Worm (Caenorhabditis elegans) whole organism, L3 larva: ENCODE data around the gene cah-4.
A peak's percentile ranks its signal among the peaks of the same experiment; 100 is the strongest.

Experiments
- R02D3.7 ChIP-seq: fragments of 150-350 bp; optimal IDR thresholded peaks from 2 replicates; lab custom pipeline; 2014; ENCODE audit warnings: missing biosample characterization, missing genetic modification characterization
- ZK546.5 ChIP-seq: sonication (generic microtip); optimal IDR thresholded peaks from 2 replicates; lab custom pipeline; 2017; ENCODE audit warnings: missing biosample characterization, missing genetic modification characterization
- aly-2 ChIP-seq: fragments of 150-350 bp; optimal IDR thresholded peaks from 2 replicates; lab custom pipeline; 2014; ENCODE audit warnings: missing biosample characterization, missing genetic modification characterization
- ama-1 ChIP-seq: fragments of 150-350 bp; optimal IDR thresholded peaks from 2 replicates; lab custom pipeline; 2018
- ceh-16 ChIP-seq: sonication (generic microtip); optimal IDR thresholded peaks from 2 replicates; lab custom pipeline; 2017; ENCODE audit warnings: missing biosample characterization, missing genetic modification characterization
- ceh-28 ChIP-seq: fragments of 150-350 bp; optimal IDR thresholded peaks from 2 replicates; lab custom pipeline; 2014; ENCODE audit warnings: missing biosample characterization, missing genetic modification reagents, missing genetic modification characterization
- ceh-82 ChIP-seq: fragments of 150-350 bp; optimal IDR thresholded peaks from 2 replicates; lab custom pipeline; 2014; ENCODE audit warnings: missing biosample characterization, missing genetic modification characterization
- ceh-9 ChIP-seq: sonication (generic microtip); optimal IDR thresholded peaks from 2 replicates; lab custom pipeline; 2018; ENCODE audit warnings: missing biosample characterization, missing genetic modification characterization
- egl-27 ChIP-seq: sonication (generic microtip); optimal IDR thresholded peaks from 4 replicates; lab custom pipeline; 2017; ENCODE audit warnings: missing biosample characterization, missing genetic modification reagents, missing genetic modification characterization
- elt-1 ChIP-seq: fragments of 150-350 bp; optimal IDR thresholded peaks from 2 replicates; lab custom pipeline; 2014; ENCODE audit warnings: missing biosample characterization, missing genetic modification characterization
- elt-2 ChIP-seq: sonication (generic microtip); optimal IDR thresholded peaks from 2 replicates; lab custom pipeline; 2016; ENCODE audit warnings: missing genetic modification reagents, mild to moderate bottlenecking, missing genetic modification characterization, missing compliant biosample characterization
- elt-3 ChIP-seq, 3 experiments: fragments of 150-350 bp in 1 of 3; sonication (generic microtip) in 2 of 3; optimal IDR thresholded peaks; 2 replicates in 2 of 3; 4 replicates in 1 of 3; lab custom pipeline; 2014 to 2017; ENCODE audit warnings: missing biosample characterization in 3 of 3, missing genetic modification characterization in 3 of 3
- eor-1 ChIP-seq, 2 experiments: fragments of 150-350 bp; optimal IDR thresholded peaks; 2 replicates each; lab custom pipeline; 2014 to 2018; ENCODE audit warnings: missing biosample characterization in 2 of 2, missing genetic modification characterization in 2 of 2
- fkh-2 ChIP-seq: fragments of 150-350 bp; optimal IDR thresholded peaks from 2 replicates; lab custom pipeline; 2014; ENCODE audit warnings: missing biosample characterization, missing genetic modification reagents, missing genetic modification characterization
- fos-1 ChIP-seq: fragments of 150-350 bp; optimal IDR thresholded peaks from 2 replicates; lab custom pipeline; 2014; ENCODE audit warnings: missing biosample characterization, missing genetic modification characterization
- hmg-11 ChIP-seq: sonication (generic microtip); optimal IDR thresholded peaks from 2 replicates; lab custom pipeline; 2016; ENCODE audit warnings: missing genetic modification characterization, missing compliant biosample characterization
- lin-15B ChIP-seq: fragments of 150-350 bp; optimal IDR thresholded peaks from 2 replicates; lab custom pipeline; 2014; ENCODE audit warnings: missing biosample characterization, missing genetic modification characterization
- lin-39 ChIP-seq: fragments of 150-350 bp; optimal IDR thresholded peaks from 2 replicates; lab custom pipeline; 2018; ENCODE audit warnings: missing biosample characterization, missing genetic modification reagents, missing genetic modification characterization
- lsy-12 ChIP-seq: sonication (generic microtip); optimal IDR thresholded peaks from 2 replicates; lab custom pipeline; 2016; ENCODE audit warnings: mild to moderate bottlenecking, missing genetic modification characterization, missing compliant biosample characterization
- mdl-1 ChIP-seq: fragments of 150-350 bp; optimal IDR thresholded peaks from 2 replicates; lab custom pipeline; 2014; ENCODE audit warnings: missing biosample characterization, missing genetic modification characterization
- mml-1 ChIP-seq: fragments of 150-350 bp; sonication (generic microtip); optimal IDR thresholded peaks from 3 replicates; lab custom pipeline; 2014; ENCODE audit warnings: missing biosample characterization, missing genetic modification characterization
- nhr-12 ChIP-seq: fragments of 150-350 bp; optimal IDR thresholded peaks from 2 replicates; lab custom pipeline; 2014; ENCODE audit warnings: missing biosample characterization, missing genetic modification characterization
- nhr-237 ChIP-seq: fragments of 150-350 bp; optimal IDR thresholded peaks from 2 replicates; lab custom pipeline; 2014; ENCODE audit warnings: missing biosample characterization, missing genetic modification characterization
- nhr-25 ChIP-seq: sonication (generic microtip); optimal IDR thresholded peaks from 2 replicates; lab custom pipeline; 2017; ENCODE audit warnings: missing biosample characterization, missing genetic modification characterization
- nhr-28 ChIP-seq: fragments of 150-350 bp; optimal IDR thresholded peaks from 2 replicates; lab custom pipeline; 2014; ENCODE audit warnings: missing biosample characterization, missing genetic modification characterization
- nhr-43 ChIP-seq: sonication (generic microtip); optimal IDR thresholded peaks from 2 replicates; lab custom pipeline; 2016; ENCODE audit warnings: mild to moderate bottlenecking, missing genetic modification characterization, missing compliant biosample characterization; ENCODE audit not compliant: poor library complexity, severe bottlenecking
- nhr-77 ChIP-seq: fragments of 150-350 bp; optimal IDR thresholded peaks from 2 replicates; lab custom pipeline; 2014; ENCODE audit warnings: missing biosample characterization, missing genetic modification characterization
- pha-4 ChIP-seq: fragments of 150-350 bp; optimal IDR thresholded peaks from 2 replicates; lab custom pipeline; 2014; ENCODE audit warnings: missing biosample characterization, missing genetic modification reagents, missing genetic modification characterization
- pqm-1 ChIP-seq: fragments of 150-350 bp; optimal IDR thresholded peaks from 2 replicates; lab custom pipeline; 2017; ENCODE audit warnings: missing biosample characterization, missing genetic modification characterization, inconsistent platforms
- sea-2 ChIP-seq: fragments of 150-350 bp; sonication (generic microtip); optimal IDR thresholded peaks from 4 replicates; lab custom pipeline; 2014; ENCODE audit warnings: missing biosample characterization, missing genetic modification reagents, missing genetic modification characterization
- snpc-4 ChIP-seq: fragments of 150-350 bp; optimal IDR thresholded peaks from 2 replicates; lab custom pipeline; 2014; ENCODE audit warnings: missing biosample characterization, missing genetic modification characterization
- tbx-2 ChIP-seq: sonication (generic microtip); optimal IDR thresholded peaks from 2 replicates; lab custom pipeline; 2016; ENCODE audit warnings: mild to moderate bottlenecking, missing genetic modification characterization, missing compliant biosample characterization
- unc-39 ChIP-seq: sonication (generic microtip); optimal IDR thresholded peaks from 4 replicates; lab custom pipeline; 2017; ENCODE audit warnings: missing biosample characterization, missing genetic modification characterization
- zag-1 ChIP-seq: fragments of 150-350 bp; optimal IDR thresholded peaks from 2 replicates; lab custom pipeline; 2014; ENCODE audit warnings: missing biosample characterization, missing genetic modification characterization
- ztf-11 ChIP-seq: fragments of 150-350 bp; optimal IDR thresholded peaks from 2 replicates; lab custom pipeline; 2014; ENCODE audit warnings: missing biosample characterization, missing genetic modification characterization
- ztf-4 ChIP-seq: fragments of 150-350 bp; optimal IDR thresholded peaks from 2 replicates; lab custom pipeline; 2014; ENCODE audit warnings: missing biosample characterization, missing genetic modification characterization

Gene cah-4

ce11 chrX:13584725-13585371, 42.5 kb downstream of the cah-4 start, which contains the start of gene unc-84:
unc-84 (plus strand) TSS chrX:13584775.
- TF ChIP-seq nhr-12 (tag; lab: Kevin White, UChicago): no peak
- no peak for TF ChIP-seq ztf-11 (tag; lab: Kevin White, UChicago)
- TF ChIP-seq tbx-2: no peak
- TF ChIP-seq snpc-4 (tag; lab: Kevin White, UChicago): no peak
- no peak for TF ChIP-seq ZK546.5 (tag; lab: Kevin White, UChicago)
- TF ChIP-seq pha-4 (tag; lab: Kevin White, UChicago): peak; percentile 48
- TF ChIP-seq elt-2 (tag; lab: Kevin White, UChicago): peak; percentile 2
- no peak for TF ChIP-seq pqm-1 (tag; lab: Kevin White, UChicago)
- no peak for TF ChIP-seq nhr-237 (tag; lab: Kevin White, UChicago)
- TF ChIP-seq R02D3.7 (tag; lab: Kevin White, UChicago): no peak
- no peak for TF ChIP-seq aly-2 (tag; lab: Kevin White, UChicago)
- no peak for TF ChIP-seq nhr-25 (tag; lab: Kevin White, UChicago)
- TF ChIP-seq fkh-2: no peak
- peak; percentile 16 for TF ChIP-seq lin-15B (tag; lab: Kevin White, UChicago)
- TF ChIP-seq nhr-28 (tag; lab: Kevin White, UChicago): no peak

- TF ChIP-seq nhr-12 (tag; lab: Kevin White, UChicago) (no peak), ceh-9 (no peak)
Measured at ce11 chrX:13589735-13590134, 47.4 kb downstream of the cah-4 start, which contains the start of gene col-9. col-9 (plus strand) TSS chrX:13590035.

ce11 chrX:13590688-13591087, 48.3 kb downstream of the cah-4 start:
- TF ChIP-seq zag-1 (tag; lab: Kevin White, UChicago) (no peak), ceh-28 (tag; lab: Kevin White, UChicago) (no peak), mml-1 (tag; lab: Kevin White, UChicago) (no peak), hmg-11 (no peak), aly-2 (tag; lab: Kevin White, UChicago) (no peak), nhr-77 (tag; lab: Kevin White, UChicago) (no peak), lin-39 (tag; lab: Kevin White, UChicago) (no peak), ZK546.5 (tag; lab: Kevin White, UChicago) (no peak), nhr-25 (tag; lab: Kevin White, UChicago) (no peak), sea-2 (GFP tag; lab: Kevin White, UChicago) (no peak), ceh-16 (no peak), lsy-12 (tag; lab: Kevin White, UChicago) (no peak), fos-1 (tag; lab: Kevin White, UChicago) (no peak), ama-1 (lab: Kevin White, UChicago) (no peak), mdl-1 (tag; lab: Kevin White, UChicago) (no peak), nhr-43 (tag; lab: Kevin White, UChicago) (no peak), ceh-82 (tag; lab: Kevin White, UChicago) (no peak), pqm-1 (tag; lab: Kevin White, UChicago) (no peak), ztf-4 (tag; lab: Kevin White, UChicago) (no peak)
- TF ChIP-seq, all 47 proteins: peak for 0

- no peak for TF ChIP-seq unc-39
- no peak for TF ChIP-seq zag-1 (tag; lab: Kevin White, UChicago)
- no peak for TF ChIP-seq R02D3.7 (tag; lab: Kevin White, UChicago)
- no peak for TF ChIP-seq elt-2 (tag; lab: Kevin White, UChicago)
- no peak for TF ChIP-seq egl-27 (tag; lab: Kevin White, UChicago)
- TF ChIP-seq aly-2 (tag; lab: Kevin White, UChicago): no peak
- TF ChIP-seq ceh-82 (tag; lab: Kevin White, UChicago): no peak
- TF ChIP-seq ceh-16: no peak
- TF ChIP-seq lin-15B (tag; lab: Kevin White, UChicago): no peak
- no peak for TF ChIP-seq ceh-9
- TF ChIP-seq mml-1 (tag; lab: Kevin White, UChicago): no peak
- no peak for TF ChIP-seq fkh-2
- TF ChIP-seq ZK546.5 (tag; lab: Kevin White, UChicago): no peak
- no peak for TF ChIP-seq pha-4 (tag; lab: Kevin White, UChicago)
Measured at ce11 chrX:13591175-13591574, 48.8 kb downstream of the cah-4 start, which contains the start of gene col-44. col-44 (plus strand) TSS chrX:13591475.

ce11 chrX:13591953-13592352, 49.6 kb downstream of the cah-4 start:
- no peak for TF ChIP-seq elt-1 (tag; lab: Kevin White, UChicago)
- no peak for TF ChIP-seq R02D3.7 (tag; lab: Kevin White, UChicago)
- no peak for TF ChIP-seq nhr-237 (tag; lab: Kevin White, UChicago)
- no peak for TF ChIP-seq nhr-28 (tag; lab: Kevin White, UChicago)
- TF ChIP-seq eor-1 (tag; optimal IDR thresholded peaks at IDR 0.05; lab: Kevin White, UChicago): no peak
- TF ChIP-seq ztf-11 (tag; lab: Kevin White, UChicago): no peak
- TF ChIP-seq elt-3 (tag; optimal IDR thresholded peaks at IDR 0.05; lab: Kevin White, UChicago): no peak
- TF ChIP-seq, all 47 proteins: peak for 0
